Worm (Caenorhabditis elegans) whole organism, L3 larva: ENCODE data around the gene C30B5.6.
A peak's percentile ranks its signal among the peaks of the same experiment; 100 is the strongest.

ENCODE experiments used
- ZK546.5 ChIP-seq: sonication (generic microtip); optimal IDR thresholded peaks from 2 replicates; lab custom pipeline; 2017; ENCODE audit warnings: missing biosample characterization, missing genetic modification characterization
- egl-27 ChIP-seq: sonication (generic microtip); optimal IDR thresholded peaks from 4 replicates; lab custom pipeline; 2017; ENCODE audit warnings: missing biosample characterization, missing genetic modification reagents, missing genetic modification characterization
- elt-1 ChIP-seq: fragments of 150-350 bp; optimal IDR thresholded peaks from 2 replicates; lab custom pipeline; 2014; ENCODE audit warnings: missing biosample characterization, missing genetic modification characterization
- eor-1 ChIP-seq, 2 experiments: fragments of 150-350 bp; optimal IDR thresholded peaks; 2 replicates each; lab custom pipeline; 2014 to 2018; ENCODE audit warnings: missing biosample characterization in 2 of 2, missing genetic modification characterization in 2 of 2
- lsy-12 ChIP-seq: sonication (generic microtip); optimal IDR thresholded peaks from 2 replicates; lab custom pipeline; 2016; ENCODE audit warnings: mild to moderate bottlenecking, missing genetic modification characterization, missing compliant biosample characterization
- mdl-1 ChIP-seq: fragments of 150-350 bp; optimal IDR thresholded peaks from 2 replicates; lab custom pipeline; 2014; ENCODE audit warnings: missing biosample characterization, missing genetic modification characterization
- mml-1 ChIP-seq: fragments of 150-350 bp; sonication (generic microtip); optimal IDR thresholded peaks from 3 replicates; lab custom pipeline; 2014; ENCODE audit warnings: missing biosample characterization, missing genetic modification characterization
- nfya-1 ChIP-seq: sonication (generic microtip); optimal IDR thresholded peaks from 2 replicates; lab custom pipeline; 2017; ENCODE audit warnings: missing genetic modification characterization, mild to moderate bottlenecking, missing compliant biosample characterization, antibody characterized with exemption, moderate library complexity; ENCODE audit not compliant: insufficient read depth
- nhr-28 ChIP-seq: fragments of 150-350 bp; optimal IDR thresholded peaks from 2 replicates; lab custom pipeline; 2014; ENCODE audit warnings: missing biosample characterization, missing genetic modification characterization
- nhr-76 ChIP-seq: fragments of 150-350 bp; sonication (generic microtip); optimal IDR thresholded peaks from 5 replicates; lab custom pipeline; 2014; ENCODE audit warnings: missing biosample characterization, missing genetic modification characterization
- sea-2 ChIP-seq: fragments of 150-350 bp; sonication (generic microtip); optimal IDR thresholded peaks from 4 replicates; lab custom pipeline; 2014; ENCODE audit warnings: missing biosample characterization, missing genetic modification reagents, missing genetic modification characterization
- unc-62 ChIP-seq: fragments of 150-350 bp; sonication (generic microtip); optimal IDR thresholded peaks from 4 replicates; lab custom pipeline; 2014; ENCODE audit warnings: missing biosample characterization, missing genetic modification reagents, missing genetic modification characterization
- zag-1 ChIP-seq: fragments of 150-350 bp; optimal IDR thresholded peaks from 2 replicates; lab custom pipeline; 2014; ENCODE audit warnings: missing biosample characterization, missing genetic modification characterization

ce11 chrII:6269805-6270414 is 47.5 kb upstream of the C30B5.6 start, which contains the start of gene F13H8.2:
- no peak for TF ChIP-seq nhr-76 (tag; lab: Kevin White, UChicago)
- TF ChIP-seq nhr-28 (tag; lab: Kevin White, UChicago) = no peak
- TF ChIP-seq eor-1 (tag; optimal IDR thresholded peaks at IDR 0.05; lab: Kevin White, UChicago) = no peak
- TF ChIP-seq elt-1 (tag; lab: Kevin White, UChicago) = no peak
- TF ChIP-seq zag-1 (tag; lab: Kevin White, UChicago) = no peak
- no peak for TF ChIP-seq unc-62 (GFP tag; lab: Kevin White, UChicago)
- TF ChIP-seq ZK546.5 (tag; lab: Kevin White, UChicago) = no peak
- no peak for TF ChIP-seq mdl-1
- TF ChIP-seq nfya-1 (tag; lab: Kevin White, UChicago) = peak; percentile 85
- peak; percentile 54 for TF ChIP-seq lsy-12 (tag; lab: Kevin White, UChicago)
- TF ChIP-seq mml-1 (tag; lab: Kevin White, UChicago) = no peak
- no peak for TF ChIP-seq sea-2 (GFP tag; lab: Kevin White, UChicago)
- TF ChIP-seq egl-27 (tag; lab: Kevin White, UChicago) = no peak
